Fruit fly (Drosophila melanogaster) whole organism, prepupa: ENCODE results near the gene CG1161.

ENCODE experiments used
- Blimp-1 ChIP-seq: fragments of 200-800 bp; sonication (Bioruptor generic); optimal IDR thresholded peaks from 3 replicates; lab custom pipeline; 2017; ENCODE audit warnings: missing biosample characterization, missing genetic modification characterization, mild to moderate bottlenecking, moderate library complexity, missing genetic modification reagents
- CG10631 ChIP-seq: fragments of 200-800 bp; sonication (Bioruptor generic); optimal IDR thresholded peaks from 2 replicates; lab custom pipeline; 2016; ENCODE audit warnings: missing biosample characterization, missing genetic modification characterization
- CG10669 ChIP-seq: fragments of 200-800 bp; sonication (Bioruptor generic); optimal IDR thresholded peaks from 3 replicates; lab custom pipeline; 2018; ENCODE audit warnings: missing biosample characterization, mild to moderate bottlenecking, missing genetic modification characterization, moderate library complexity
- CG11294 ChIP-seq: fragments of 200-800 bp; sonication (Bioruptor generic); IDR thresholded peaks from 2 replicates; pipeline ENCODE4 v1.3.6; 2022; ENCODE audit warnings: missing biosample characterization, missing genetic modification characterization
- CG11902 ChIP-seq: fragments of 200-800 bp; sonication (Bioruptor generic); optimal IDR thresholded peaks from 3 replicates; lab custom pipeline; 2016; ENCODE audit warnings: missing biosample characterization, missing genetic modification characterization
- CG1621 ChIP-seq: fragments of 200-800 bp; sonication (Bioruptor generic); optimal IDR thresholded peaks from 3 replicates; lab custom pipeline; 2018; ENCODE audit warnings: missing biosample characterization, mild to moderate bottlenecking, missing genetic modification characterization
- CG3032 ChIP-seq: fragments of 200-800 bp; optimal IDR thresholded peaks from 2 replicates; lab custom pipeline; 2019; ENCODE audit warnings: missing biosample characterization, mild to moderate bottlenecking, missing genetic modification characterization, moderate library complexity
- CG32006 ChIP-seq: fragments of 200-800 bp; sonication (Bioruptor generic); optimal IDR thresholded peaks from 3 replicates; lab custom pipeline; 2017; ENCODE audit warnings: missing biosample characterization, mild to moderate bottlenecking, missing genetic modification characterization
- CG3919 ChIP-seq: fragments of 200-800 bp; sonication (Bioruptor generic); optimal IDR thresholded peaks from 3 replicates; lab custom pipeline; 2016; ENCODE audit warnings: missing biosample characterization, missing genetic modification characterization
- CG6163 ChIP-seq: fragments of 200-800 bp; sonication (Bioruptor generic); IDR thresholded peaks from 3 replicates; pipeline ENCODE4 v1.3.6; 2022; ENCODE audit warnings: missing biosample characterization, missing genetic modification characterization
- CG6792 ChIP-seq: fragments of 200-800 bp; sonication (Bioruptor generic); optimal IDR thresholded peaks from 3 replicates; lab custom pipeline; 2016; ENCODE audit warnings: missing biosample characterization, missing genetic modification characterization
- CG6808 ChIP-seq: fragments of 200-800 bp; sonication (Bioruptor generic); optimal IDR thresholded peaks from 3 replicates; lab custom pipeline; 2017; ENCODE audit warnings: missing biosample characterization, missing genetic modification characterization, mild to moderate bottlenecking, moderate library complexity, missing genetic modification reagents
- CG6854 ChIP-seq: fragments of 200-800 bp; sonication (Bioruptor generic); optimal IDR thresholded peaks from 2 replicates; lab custom pipeline; 2017; ENCODE audit warnings: missing biosample characterization, mild to moderate bottlenecking, missing genetic modification characterization
- CG7368 ChIP-seq: fragments of 200-800 bp; sonication (Bioruptor generic); optimal IDR thresholded peaks from 3 replicates; lab custom pipeline; 2016; ENCODE audit warnings: missing biosample characterization, missing genetic modification characterization
- CG8119 ChIP-seq: fragments of 200-800 bp; sonication (Bioruptor generic); IDR thresholded peaks from 3 replicates; pipeline ENCODE4 v1.3.6; 2022; ENCODE audit warnings: missing biosample characterization, missing genetic modification characterization
- CG8319 ChIP-seq: fragments of 200-800 bp; sonication (Bioruptor generic); optimal IDR thresholded peaks from 3 replicates; lab custom pipeline; 2016; ENCODE audit warnings: missing biosample characterization, missing genetic modification characterization
- Eip75B ChIP-seq: fragments of 200-800 bp; sonication (Bioruptor generic); optimal IDR thresholded peaks from 3 replicates; lab custom pipeline; 2016; ENCODE audit warnings: missing biosample characterization, missing genetic modification characterization
- Eip78C ChIP-seq: fragments of 200-800 bp; sonication (Bioruptor generic); peaks from one replicate; lab custom pipeline; 2016; ENCODE audit warnings: missing biosample characterization, missing genetic modification characterization
- Eip93F ChIP-seq: fragments of 200-800 bp; sonication (Bioruptor generic); optimal IDR thresholded peaks from 2 replicates; lab custom pipeline; 2016; ENCODE audit warnings: missing biosample characterization, mild to moderate bottlenecking, missing genetic modification characterization
- Ets21C ChIP-seq: fragments of 200-800 bp; sonication (Bioruptor generic); optimal IDR thresholded peaks from 3 replicates; lab custom pipeline; 2016; ENCODE audit warnings: missing biosample characterization, missing genetic modification characterization
- Ets96B ChIP-seq: fragments of 200-800 bp; optimal IDR thresholded peaks from 2 replicates; lab custom pipeline; 2019; ENCODE audit warnings: missing biosample characterization, mild to moderate bottlenecking, missing genetic modification characterization, moderate library complexity
- Hr39 ChIP-seq: fragments of 200-800 bp; sonication (Bioruptor generic); optimal IDR thresholded peaks from 2 replicates; lab custom pipeline; 2016; ENCODE audit warnings: missing biosample characterization, missing genetic modification characterization
- Met ChIP-seq: fragments of 200-800 bp; sonication (Bioruptor generic); optimal IDR thresholded peaks from 3 replicates; lab custom pipeline; 2016; ENCODE audit warnings: missing biosample characterization, missing genetic modification characterization
- OdsH ChIP-seq: fragments of 200-800 bp; sonication (Bioruptor generic); optimal IDR thresholded peaks from 3 replicates; lab custom pipeline; 2016; ENCODE audit warnings: missing biosample characterization, missing genetic modification characterization
- Sox102F ChIP-seq: fragments of 200-800 bp; sonication (Bioruptor generic); optimal IDR thresholded peaks from 2 replicates; lab custom pipeline; 2016; ENCODE audit warnings: missing biosample characterization, mild to moderate bottlenecking, missing genetic modification characterization
- Sox14 ChIP-seq: fragments of 200-800 bp; sonication (Bioruptor generic); optimal IDR thresholded peaks from 3 replicates; lab custom pipeline; 2016; ENCODE audit warnings: missing biosample characterization, missing genetic modification characterization
- achi ChIP-seq: fragments of 200-800 bp; sonication (Bioruptor generic); optimal IDR thresholded peaks from 3 replicates; lab custom pipeline; 2016; ENCODE audit warnings: missing biosample characterization, missing genetic modification characterization
- acj6 ChIP-seq: fragments of 200-800 bp; sonication (Bioruptor generic); optimal IDR thresholded peaks from 3 replicates; lab custom pipeline; 2016; ENCODE audit warnings: missing biosample characterization, missing genetic modification characterization
- cyc ChIP-seq: fragments of 200-800 bp; sonication (Bioruptor generic); optimal IDR thresholded peaks from 3 replicates; lab custom pipeline; 2016; ENCODE audit warnings: missing biosample characterization, missing genetic modification characterization
- dac ChIP-seq: fragments of 200-800 bp; sonication (Bioruptor generic); optimal IDR thresholded peaks from 2 replicates; lab custom pipeline; 2017; ENCODE audit warnings: missing biosample characterization, mild to moderate bottlenecking, missing genetic modification characterization
- eg ChIP-seq: fragments of 200-800 bp; sonication (Bioruptor generic); IDR thresholded peaks from 3 replicates; pipeline ENCODE4 v1.3.6; 2022; ENCODE audit warnings: missing biosample characterization, missing genetic modification characterization
- esn ChIP-seq: fragments of 200-800 bp; sonication (Bioruptor generic); optimal IDR thresholded peaks from 2 replicates; lab custom pipeline; 2016; ENCODE audit warnings: missing biosample characterization, mild to moderate bottlenecking, missing genetic modification characterization, moderate library complexity
- fd59A ChIP-seq: fragments of 200-800 bp; sonication (Bioruptor generic); optimal IDR thresholded peaks from 2 replicates; lab custom pipeline; 2017; ENCODE audit warnings: missing biosample characterization, mild to moderate bottlenecking, missing genetic modification characterization, missing genetic modification reagents
- lz ChIP-seq: fragments of 200-800 bp; sonication (Bioruptor generic); optimal IDR thresholded peaks from 3 replicates; lab custom pipeline; 2016; ENCODE audit warnings: missing biosample characterization, missing genetic modification characterization
- net ChIP-seq: fragments of 200-800 bp; sonication (Bioruptor generic); optimal IDR thresholded peaks from 3 replicates; lab custom pipeline; 2016; ENCODE audit warnings: missing biosample characterization, missing genetic modification characterization
- salr ChIP-seq, 2 experiments: fragments of 200-800 bp; sonication (Bioruptor generic); optimal IDR thresholded peaks; 3 replicates each; lab custom pipeline; 2016 to 2018; ENCODE audit warnings: missing biosample characterization in 2 of 2, missing genetic modification characterization in 2 of 2, mild to moderate bottlenecking in 1 of 2
- spab ChIP-seq: fragments of 200-800 bp; sonication (Bioruptor generic); optimal IDR thresholded peaks from 2 replicates; lab custom pipeline; 2017; ENCODE audit warnings: missing biosample characterization, mild to moderate bottlenecking, missing genetic modification characterization, missing genetic modification reagents
- ss ChIP-seq, 2 experiments: fragments of 200-800 bp; sonication (Bioruptor generic); optimal IDR thresholded peaks; 2 replicates in 1 of 2; 3 replicates in 1 of 2; lab custom pipeline; 2017 to 2018; ENCODE audit warnings: mild to moderate bottlenecking in 2 of 2, missing biosample characterization in 2 of 2, missing genetic modification characterization in 2 of 2, moderate library complexity in 1 of 2
- svp ChIP-seq: fragments of 200-800 bp; sonication (Bioruptor generic); peaks from one replicate; lab custom pipeline; 2016; ENCODE audit warnings: missing biosample characterization, missing genetic modification characterization
- topi ChIP-seq: fragments of 200-800 bp; sonication (Bioruptor generic); optimal IDR thresholded peaks from 3 replicates; lab custom pipeline; 2016; ENCODE audit warnings: missing biosample characterization, missing genetic modification characterization
- vri ChIP-seq: fragments of 200-800 bp; sonication (Bioruptor generic); optimal IDR thresholded peaks from 3 replicates; lab custom pipeline; 2016; ENCODE audit warnings: missing biosample characterization, mild to moderate bottlenecking, missing genetic modification characterization

Gene CG1161

DNA sequence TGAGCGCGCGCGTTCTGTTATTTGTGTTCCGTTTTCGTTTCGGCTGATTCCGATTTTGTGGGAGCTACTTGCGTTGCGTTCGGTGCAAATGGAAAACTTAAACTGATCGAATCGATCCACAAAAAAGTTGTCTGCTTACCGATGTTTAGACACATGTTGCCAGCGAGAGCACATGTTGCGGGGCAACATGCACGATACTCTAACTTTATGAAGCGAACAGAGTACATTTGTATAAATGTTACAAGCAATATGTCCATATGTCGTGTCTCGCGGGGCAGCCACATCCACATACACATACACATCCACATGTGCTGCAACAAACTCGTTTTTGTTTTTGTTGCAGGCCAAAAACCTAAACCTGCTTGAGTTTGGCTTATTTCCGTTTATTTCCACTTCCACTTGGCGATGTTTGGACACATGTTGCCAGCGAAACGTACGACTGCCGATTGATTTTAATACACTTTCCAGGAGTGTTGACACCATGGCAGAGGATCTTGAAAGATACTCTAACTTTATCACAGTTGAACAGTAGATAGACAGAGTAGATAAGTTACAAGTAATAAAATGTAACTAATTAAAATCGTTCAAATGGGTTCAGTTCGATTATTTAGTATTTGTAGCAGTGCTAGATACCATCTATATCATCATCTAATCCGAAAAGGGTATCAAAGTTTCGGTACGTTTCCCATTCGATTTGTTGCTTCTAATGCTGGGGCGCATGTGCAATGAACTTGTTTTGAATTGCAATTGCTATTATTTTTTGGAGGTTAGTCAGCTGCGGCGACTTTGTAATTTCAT is 31.0 kb upstream of the CG1161 start (continued):
- TF ChIP-seq Sox14 (no peak), Blimp-1 (peak; percentile 28), Met (GFP tag; lab: Kevin White, UChicago) (no peak), Eip78C (GFP tag; lab: Kevin White, UChicago) (peak; percentile 77), dac (GFP tag; lab: Kevin White, UChicago) (peak; percentile 23), CG11902 (GFP tag; lab: Kevin White, UChicago) (no peak), CG32006 (GFP tag; lab: Kevin White, UChicago) (peak; percentile 79), acj6 (GFP tag; lab: Kevin White, UChicago) (no peak), OdsH (GFP tag; lab: Kevin White, UChicago) (no peak), net (GFP tag; lab: Kevin White, UChicago) (peak; percentile 14), CG7368 (no peak), CG10631 (GFP tag; lab: Kevin White, UChicago) (peak; percentile 22), CG10669 (no peak), CG6808 (GFP tag; lab: Kevin White, UChicago) (peak; percentile 1), esn (GFP tag; lab: Kevin White, UChicago) (peak; percentile 22), lz (GFP tag; lab: Kevin White, UChicago) (no peak), CG11294 (GFP tag; lab: Robert Waterston, UW) (no peak), vri (GFP tag; lab: Kevin White, UChicago) (peak; percentile 68), CG8319 (GFP tag; lab: Kevin White, UChicago) (no peak), eg (GFP tag; lab: Robert Waterston, UW) (peak; percentile 51; the same call in 1 of the 3 replicates), cyc (GFP tag; lab: Kevin White, UChicago) (no peak), salr (GFP tag; optimal IDR thresholded peaks at IDR 0.05; lab: Kevin White, UChicago) (peak in 1 of 2 experiments; percentile 19), achi (GFP tag; lab: Kevin White, UChicago) (no peak), CG6163 (GFP tag; lab: Robert Waterston, UW) (peak; percentile 64; the same call in 2 of the 3 replicates), topi (GFP tag; lab: Kevin White, UChicago) (no peak), CG3032 (tag; lab: Kevin White, UChicago) (no peak), fd59A (GFP tag; lab: Kevin White, UChicago) (no peak), CG6792 (GFP tag; lab: Kevin White, UChicago) (no peak), CG6854 (peak; percentile 38), Eip93F (GFP tag; lab: Kevin White, UChicago) (peak; percentile 30), CG3919 (GFP tag; lab: Kevin White, UChicago) (peak; percentile 14), Ets21C (GFP tag; lab: Kevin White, UChicago) (no peak), Hr39 (no peak), Eip75B (GFP tag; lab: Kevin White, UChicago) (no peak), CG1621 (tag; lab: Kevin White, UChicago) (no peak), spab (no peak), Sox102F (peak; percentile 35), ss (GFP tag; optimal IDR thresholded peaks at IDR 0.05; lab: Kevin White, UChicago) (peak; percentile 42 to 57), svp (GFP tag; lab: Kevin White, UChicago) (no peak)

dm6 chr3R:5326166-5326565 is 28.7 kb upstream of the CG1161 start:
- TF ChIP-seq Ets96B (tag; lab: Kevin White, UChicago) (no peak), CG8119 (GFP tag; lab: Robert Waterston, UW) (0 out of 3 replicates have a peak, but pooled peaks have one; percentile 30)
